Worm (Caenorhabditis elegans) whole organism, young adult: ENCODE measurements around the gene srw-13.

Source experiments
- B0035.1 ChIP-seq: sonication (generic microtip); optimal IDR thresholded peaks from 2 replicates; lab custom pipeline; 2016; ENCODE audit warnings: missing genetic modification characterization, mild to moderate bottlenecking, missing compliant biosample characterization, missing genotype, missing genetic modification reagents
- C17E4.6 ChIP-seq: fragments of 200-800 bp; sonication (Bioruptor generic); IDR thresholded peaks from 2 replicates; pipeline ENCODE4 v1.3.6; 2022; ENCODE audit warnings: missing genetic modification reagents, missing genetic modification characterization, missing compliant biosample characterization
- D2030.7 ChIP-seq: fragments of 200-800 bp; sonication (Bioruptor generic); IDR thresholded peaks from 2 replicates; pipeline ENCODE4 v1.3.6; 2022; ENCODE audit warnings: missing genetic modification reagents, missing genetic modification characterization, missing compliant biosample characterization
- F33H1.4 ChIP-seq: fragments of 200-800 bp; sonication (Bioruptor generic); IDR thresholded peaks from 2 replicates; pipeline ENCODE4 v1.3.6; 2022; ENCODE audit warnings: missing genetic modification reagents, missing genetic modification characterization, missing compliant biosample characterization
- F37B4.10 ChIP-seq: fragments of 200-800 bp; sonication (Bioruptor generic); IDR thresholded peaks from 2 replicates; pipeline ENCODE4 v1.3.6; 2022; ENCODE audit warnings: missing genetic modification characterization, missing compliant biosample characterization
- F39B2.1 ChIP-seq: fragments of 200-800 bp; sonication (Bioruptor generic); IDR thresholded peaks from 2 replicates; pipeline ENCODE4 v1.3.6; 2022; ENCODE audit warnings: missing genetic modification reagents, missing genetic modification characterization, missing compliant biosample characterization
- F55B11.4 ChIP-seq: sonication (generic microtip); optimal IDR thresholded peaks from 2 replicates; lab custom pipeline; 2016; ENCODE audit warnings: missing compliant biosample characterization, missing genetic modification characterization, borderline replicate concordance; ENCODE audit not compliant: insufficient read depth
- F57C9.4 ChIP-seq: sonication (generic microtip); optimal IDR thresholded peaks from 2 replicates; lab custom pipeline; 2017; ENCODE audit warnings: mild to moderate bottlenecking, missing genetic modification characterization, missing compliant biosample characterization
- T07F8.4 ChIP-seq: sonication (generic microtip); optimal IDR thresholded peaks from 2 replicates; lab custom pipeline; 2016; ENCODE audit warnings: mild to moderate bottlenecking, missing genetic modification characterization, moderate library complexity, missing compliant biosample characterization
- Y53G8AR.9 ChIP-seq: fragments of 200-800 bp; sonication (Bioruptor generic); conservative IDR thresholded peaks from 2 replicates; pipeline ENCODE4 v1.3.6; 2022; ENCODE audit warnings: missing genetic modification reagents, missing genetic modification characterization, missing compliant biosample characterization
- Y56A3A.18 ChIP-seq: fragments of 200-800 bp; sonication (Bioruptor generic); IDR thresholded peaks from 2 replicates; pipeline ENCODE4 v1.3.6; 2022; ENCODE audit warnings: missing genetic modification reagents, missing genetic modification characterization, missing compliant biosample characterization
- Y67H2A.10 ChIP-seq: fragments of 200-800 bp; sonication (Bioruptor generic); conservative IDR thresholded peaks from 2 replicates; pipeline ENCODE4 v1.3.6; 2022; ENCODE audit warnings: missing genetic modification reagents, missing genetic modification characterization, missing compliant biosample characterization
- Y79H2A.3 ChIP-seq: fragments of 200-800 bp; sonication (Bioruptor generic); conservative IDR thresholded peaks from 2 replicates; pipeline ENCODE4 v1.3.6; 2022; ENCODE audit warnings: missing genetic modification reagents, missing genetic modification characterization, missing compliant biosample characterization
- aptf-2 ChIP-seq: fragments of 200-800 bp; sonication (Bioruptor generic); conservative IDR thresholded peaks from 2 replicates; pipeline ENCODE4 v1.3.6; 2022; ENCODE audit warnings: missing genetic modification reagents, missing genetic modification characterization, missing compliant biosample characterization
- athp-1 ChIP-seq: sonication (generic microtip); optimal IDR thresholded peaks from 2 replicates; lab custom pipeline; 2017; ENCODE audit warnings: mild to moderate bottlenecking, missing genetic modification characterization, missing compliant biosample characterization
- attf-3 ChIP-seq: fragments of 200-800 bp; sonication (Bioruptor generic); conservative IDR thresholded peaks from 2 replicates; pipeline ENCODE4 v1.3.6; 2022; ENCODE audit warnings: missing genetic modification reagents, missing genetic modification characterization, missing compliant biosample characterization
- attf-6 ChIP-seq: fragments of 200-800 bp; sonication (Bioruptor generic); IDR thresholded peaks from 2 replicates; pipeline ENCODE4 v1.3.6; 2022; ENCODE audit warnings: missing genetic modification reagents, missing genetic modification characterization, missing compliant biosample characterization
- bed-1 ChIP-seq: fragments of 200-800 bp; sonication (Bioruptor generic); IDR thresholded peaks from 2 replicates; pipeline ENCODE4 v1.3.6; 2022; ENCODE audit warnings: missing genetic modification reagents, missing genetic modification characterization, missing compliant biosample characterization
- ceh-40 ChIP-seq: fragments of 200-800 bp; sonication (Bioruptor generic); IDR thresholded peaks from 2 replicates; pipeline ENCODE4 v1.3.6; 2022; ENCODE audit warnings: missing genetic modification characterization, missing compliant biosample characterization
- ceh-58 ChIP-seq: fragments of 200-800 bp; sonication (Bioruptor generic); IDR thresholded peaks from 2 replicates; pipeline ENCODE4 v1.3.6; 2022; ENCODE audit warnings: missing genetic modification characterization, missing compliant biosample characterization
- dox-1 ChIP-seq: fragments of 200-800 bp; sonication (Bioruptor generic); IDR thresholded peaks from 2 replicates; pipeline ENCODE4 v1.3.6; 2022; ENCODE audit warnings: missing genetic modification reagents, missing genetic modification characterization, missing compliant biosample characterization
- egrh-3 ChIP-seq: fragments of 200-800 bp; sonication (Bioruptor generic); IDR thresholded peaks from 2 replicates; pipeline ENCODE4 v1.3.6; 2022; ENCODE audit warnings: missing genetic modification reagents, missing genetic modification characterization, missing compliant biosample characterization
- ekl-4 ChIP-seq: fragments of 200-800 bp; sonication (Bioruptor generic); IDR thresholded peaks from 2 replicates; pipeline ENCODE4 v1.3.6; 2022; ENCODE audit warnings: missing genetic modification reagents, missing genetic modification characterization, missing compliant biosample characterization
- ets-4 ChIP-seq: fragments of 200-800 bp; sonication (Bioruptor generic); optimal IDR thresholded peaks from 2 replicates; lab custom pipeline; 2018; ENCODE audit warnings: mild to moderate bottlenecking, missing genetic modification characterization, missing compliant biosample characterization
- gei-17 ChIP-seq: fragments of 200-800 bp; sonication (Bioruptor generic); optimal IDR thresholded peaks from 2 replicates; lab custom pipeline; 2018; ENCODE audit warnings: mild to moderate bottlenecking, missing genetic modification characterization, missing compliant biosample characterization
- him-1 ChIP-seq: sonication (generic microtip); optimal IDR thresholded peaks from 2 replicates; lab custom pipeline; 2016; ENCODE audit warnings: missing genotype, missing genetic modification reagents, missing genetic modification characterization, missing compliant biosample characterization
- hlh-12 ChIP-seq: sonication (generic microtip); optimal IDR thresholded peaks from 2 replicates; lab custom pipeline; 2016; ENCODE audit warnings: missing genetic modification characterization, missing compliant biosample characterization
- let-526 ChIP-seq: fragments of 200-800 bp; sonication (Bioruptor generic); IDR thresholded peaks from 2 replicates; pipeline ENCODE4 v1.3.6; 2022; ENCODE audit warnings: missing genetic modification reagents, missing genetic modification characterization, missing compliant biosample characterization
- lin-26 ChIP-seq: fragments of 200-800 bp; sonication (Bioruptor generic); IDR thresholded peaks from 2 replicates; pipeline ENCODE4 v1.3.6; 2022; ENCODE audit warnings: missing genetic modification reagents, missing genetic modification characterization, missing compliant biosample characterization
- lin-35 ChIP-seq, 3 experiments: fragments of 150-350 bp in 2 of 3; sonication (generic microtip) in 1 of 3; optimal IDR thresholded peaks; 2 replicates each; lab custom pipeline; 2014 to 2018; ENCODE audit warnings: missing biosample characterization in 3 of 3, missing genetic modification characterization in 3 of 3, missing genetic modification reagents in 3 of 3
- lsy-27 ChIP-seq: sonication (generic microtip); optimal IDR thresholded peaks from 2 replicates; lab custom pipeline; 2017; ENCODE audit warnings: missing genetic modification characterization, mild to moderate bottlenecking, missing compliant biosample characterization, antibody characterized with exemption, missing genotype, borderline replicate concordance; ENCODE audit not compliant: insufficient read depth
- madf-10 ChIP-seq: sonication (generic microtip); optimal IDR thresholded peaks from 2 replicates; lab custom pipeline; 2016; ENCODE audit warnings: mild to moderate bottlenecking, missing genetic modification characterization, missing compliant biosample characterization
- madf-3 ChIP-seq: fragments of 200-800 bp; sonication (Bioruptor generic); IDR thresholded peaks from 2 replicates; pipeline ENCODE4 v1.3.6; 2022; ENCODE audit warnings: missing genetic modification reagents, missing genetic modification characterization, missing compliant biosample characterization
- madf-6 ChIP-seq: fragments of 200-800 bp; sonication (Bioruptor generic); IDR thresholded peaks from 2 replicates; pipeline ENCODE4 v1.3.6; 2022; ENCODE audit warnings: missing genetic modification reagents, missing genetic modification characterization, missing compliant biosample characterization
- mxl-1 ChIP-seq: sonication (generic microtip); optimal IDR thresholded peaks from 2 replicates; lab custom pipeline; 2016; ENCODE audit warnings: missing genetic modification characterization, missing compliant biosample characterization
- nhr-120 ChIP-seq: fragments of 200-800 bp; sonication (Bioruptor generic); IDR thresholded peaks from 2 replicates; pipeline ENCODE4 v1.3.6; 2022; ENCODE audit warnings: missing genetic modification characterization, missing compliant biosample characterization
- pha-4 ChIP-seq: fragments of 150-350 bp; sonication (generic microtip); optimal IDR thresholded peaks from 2 replicates; lab custom pipeline; 2014; ENCODE audit warnings: missing biosample characterization, missing genetic modification reagents, missing genetic modification characterization
- rcor-1 ChIP-seq: fragments of 200-800 bp; sonication (Bioruptor generic); IDR thresholded peaks from 2 replicates; pipeline ENCODE4 v1.3.6; 2022; ENCODE audit warnings: missing genetic modification reagents, missing genetic modification characterization, missing compliant biosample characterization
- rec-8 ChIP-seq, 2 experiments: sonication (generic microtip); optimal IDR thresholded peaks; 2 replicates each; lab custom pipeline; 2016; ENCODE audit warnings: mild to moderate bottlenecking in 2 of 2, missing genetic modification characterization in 2 of 2, missing genetic modification reagents in 2 of 2, missing genotype in 2 of 2, missing biosample characterization in 1 of 2, missing compliant biosample characterization in 1 of 2, moderate library complexity in 1 of 2
- sdz-38 ChIP-seq: sonication (generic microtip); optimal IDR thresholded peaks from 2 replicates; lab custom pipeline; 2016; ENCODE audit warnings: missing genotype, missing genetic modification characterization, missing compliant biosample characterization
- snpc-3.4 ChIP-seq: sonication (generic microtip); optimal IDR thresholded peaks from 2 replicates; lab custom pipeline; 2017; ENCODE audit warnings: missing genetic modification characterization, mild to moderate bottlenecking, missing compliant biosample characterization, antibody characterized with exemption, moderate library complexity, missing genotype, missing genetic modification reagents
- snpc-4 ChIP-seq, 5 experiments: fragments of 150-350 bp in 1 of 5; sonication (generic microtip) in 4 of 5; optimal IDR thresholded peaks; 2 replicates each; lab custom pipeline; 2014 to 2018; ENCODE audit warnings: missing genetic modification characterization in 5 of 5, missing biosample characterization in 3 of 5, antibody characterized with exemption in 2 of 5, mild to moderate bottlenecking in 2 of 5, missing compliant biosample characterization in 2 of 5, missing genotype in 2 of 5, moderate library complexity in 2 of 5, missing genetic modification reagents in 1 of 5
- somi-1 ChIP-seq: fragments of 200-800 bp; sonication (Bioruptor generic); optimal IDR thresholded peaks from 2 replicates; lab custom pipeline; 2018; ENCODE audit warnings: mild to moderate bottlenecking, missing genetic modification characterization, missing compliant biosample characterization
- tbp1 ChIP-seq: fragments of 200-800 bp; sonication (Bioruptor generic); optimal IDR thresholded peaks from 2 replicates; lab custom pipeline; 2018; ENCODE audit warnings: mild to moderate bottlenecking, missing genetic modification characterization, missing compliant biosample characterization
- zim-3 ChIP-seq: sonication (generic microtip); optimal IDR thresholded peaks from 2 replicates; lab custom pipeline; 2017; ENCODE audit warnings: mild to moderate bottlenecking, missing genetic modification characterization, moderate library complexity, missing compliant biosample characterization
- ztf-18 ChIP-seq: sonication (generic microtip); optimal IDR thresholded peaks from 2 replicates; lab custom pipeline; 2016; ENCODE audit warnings: missing genotype, mild to moderate bottlenecking, missing genetic modification characterization, missing compliant biosample characterization
- ztf-26 ChIP-seq: sonication (generic microtip); optimal IDR thresholded peaks from 2 replicates; lab custom pipeline; 2017; ENCODE audit warnings: missing genetic modification characterization, missing compliant biosample characterization
- ztf-3 ChIP-seq: fragments of 200-800 bp; sonication (Bioruptor generic); optimal IDR thresholded peaks from 2 replicates; lab custom pipeline; 2018; ENCODE audit warnings: mild to moderate bottlenecking, missing genetic modification characterization, missing compliant biosample characterization

srw-13 gene

ce11 chrV:15189567-15189966 is 42.7 kb upstream of the srw-13 start, which contains the start of gene cyn-3 (continued):
- peak; percentile 50; the same call in 1 of the 2 replicates for TF ChIP-seq attf-6 (GFP tag; lab: Robert Waterston, UW)
- TF ChIP-seq lin-26 (GFP tag; lab: Robert Waterston, UW): no peak
- TF ChIP-seq ztf-26 (tag; lab: Kevin White, UChicago): peak; percentile 50
- TF ChIP-seq ceh-40 (GFP tag; lab: Robert Waterston, UW): no peak
- no peak for TF ChIP-seq egrh-3 (GFP tag; lab: Robert Waterston, UW)
- no peak for TF ChIP-seq rec-8 (tag; optimal IDR thresholded peaks at IDR 0.05; lab: Kevin White, UChicago)
- peak; percentile 49; the same call in 1 of the 2 replicates for TF ChIP-seq D2030.7
- peak; percentile 59; the same call in 1 of the 2 replicates for TF ChIP-seq Y53G8AR.9 (GFP tag; lab: Robert Waterston, UW)
- no peak for TF ChIP-seq Y79H2A.3
- peak; percentile 71; the same call in 1 of the 2 replicates for TF ChIP-seq ekl-4
- peak; percentile 69 for TF ChIP-seq snpc-3.4
- no peak for TF ChIP-seq F37B4.10 (GFP tag; lab: Robert Waterston, UW)
- peak; percentile 47 for TF ChIP-seq F33H1.4 (GFP tag; lab: Robert Waterston, UW)
- TF ChIP-seq T07F8.4 (tag; lab: Kevin White, UChicago): no peak
- no peak for TF ChIP-seq ceh-58 (GFP tag; lab: Robert Waterston, UW)
- no peak for TF ChIP-seq gei-17 (GFP tag; lab: Kevin White, UChicago)
- no peak for TF ChIP-seq F55B11.4
- peak; percentile 14 for TF ChIP-seq ztf-18 (tag; lab: Kevin White, UChicago)
- TF ChIP-seq pha-4 (tag; lab: Kevin White, UChicago): peak; percentile 44
- peak; percentile 75 for TF ChIP-seq dox-1 (GFP tag; lab: Robert Waterston, UW)
- no peak for TF ChIP-seq ets-4
- TF ChIP-seq mxl-1: no peak
- TF ChIP-seq lsy-27 (tag; lab: Kevin White, UChicago): no peak
- TF ChIP-seq attf-3 (GFP tag; lab: Robert Waterston, UW): 0 out of 2 replicates have a peak, but pooled peaks have one; percentile 39
- TF ChIP-seq rcor-1 (GFP tag; lab: Robert Waterston, UW): peak; percentile 65; the same call in 1 of the 2 replicates
- no peak for TF ChIP-seq F39B2.1
- TF ChIP-seq madf-6 (GFP tag; lab: Robert Waterston, UW): peak; percentile 85
- TF ChIP-seq B0035.1: no peak
- no peak for TF ChIP-seq hlh-12 (tag; lab: Kevin White, UChicago)
- peak; percentile 30 for TF ChIP-seq snpc-4 (GFP tag; optimal IDR thresholded peaks at IDR 0.05; lab: Kevin White, UChicago)
- peak; percentile 11 to 68 (median 52) for TF ChIP-seq snpc-4 (tag; optimal IDR thresholded peaks at IDR 0.05; lab: Kevin White, UChicago)
- no peak for TF ChIP-seq somi-1 (GFP tag; lab: Kevin White, UChicago)
- TF ChIP-seq Y56A3A.18 (GFP tag; lab: Robert Waterston, UW): no peak
- TF ChIP-seq madf-10 (tag; lab: Kevin White, UChicago): no peak
- peak; percentile 56 for TF ChIP-seq tbp1 (GFP tag; lab: Kevin White, UChicago)
- no peak for TF ChIP-seq zim-3 (tag; lab: Kevin White, UChicago)
- TF ChIP-seq nhr-120: no peak
- TF ChIP-seq C17E4.6 (GFP tag; lab: Robert Waterston, UW): no peak
- TF ChIP-seq ztf-3: no peak
- peak; percentile 64 to 96 (median 65) for TF ChIP-seq lin-35 (GFP tag; optimal IDR thresholded peaks at IDR 0.05; lab: Kevin White, UChicago)
- TF ChIP-seq sdz-38 (tag; lab: Kevin White, UChicago): no peak
- TF ChIP-seq let-526: no peak
- no peak for TF ChIP-seq bed-1 (GFP tag; lab: Robert Waterston, UW)
- no peak for TF ChIP-seq madf-3 (GFP tag; lab: Robert Waterston, UW)
- TF ChIP-seq Y67H2A.10 (GFP tag; lab: Robert Waterston, UW): no peak
- TF ChIP-seq aptf-2 (GFP tag; lab: Robert Waterston, UW): no peak
- no peak for TF ChIP-seq F57C9.4 (tag; lab: Kevin White, UChicago)
- TF ChIP-seq him-1 (tag; lab: Kevin White, UChicago): no peak
- no peak for TF ChIP-seq athp-1 (tag; lab: Kevin White, UChicago)
